Worm (Caenorhabditis elegans): ENCODE data around the gene mca-1.

ce11 chrIV:9613072-9613590, 21.6 kb downstream of the mca-1 start:
- no peak for TF ChIP-seq ceh-28 (tag; optimal IDR thresholded peaks at IDR 0.05)
- TF ChIP-seq unc-39 (tag; optimal IDR thresholded peaks at IDR 0.05), result no peak
- TF ChIP-seq zag-1 (tag; optimal IDR thresholded peaks at IDR 0.05), result no peak
- TF ChIP-seq ceh-82 (tag; optimal IDR thresholded peaks at IDR 0.05), result no peak
- TF ChIP-seq aly-2 (tag; optimal IDR thresholded peaks at IDR 0.05), result no peak
- no peak for TF ChIP-seq nhr-23 (tag; optimal IDR thresholded peaks at IDR 0.05)
- TF ChIP-seq eor-1 (tag; optimal IDR thresholded peaks at IDR 0.05), result no peak
- TF ChIP-seq snpc-4 (tag; optimal IDR thresholded peaks at IDR 0.05), result no peak
- TF ChIP-seq egl-27 (tag; optimal IDR thresholded peaks at IDR 0.05), result no peak
- peak; percentile 92 for TF ChIP-seq elt-1 (tag; optimal IDR thresholded peaks at IDR 0.05)
- no peak for TF ChIP-seq nhr-76 (tag; optimal IDR thresholded peaks at IDR 0.05)
- TF ChIP-seq nhr-28 (tag; optimal IDR thresholded peaks at IDR 0.05), result no peak
- no peak for TF ChIP-seq unc-62 (GFP tag; optimal IDR thresholded peaks at IDR 0.05)
